Fruit fly (Drosophila melanogaster): Measurements from ENCODE around the gene brm.

- TF ChIP-seq psq (optimal IDR thresholded peaks at IDR 0.05) = no peak
- TF ChIP-seq Myc (optimal IDR thresholded peaks at IDR 0.05) = no peak
- no peak for TF ChIP-seq h (optimal IDR thresholded peaks at IDR 0.05)
- no peak for TF ChIP-seq insv (optimal IDR thresholded peaks at IDR 0.05)
- TF ChIP-seq Sin3A (optimal IDR thresholded peaks at IDR 0.05) = no peak
Measured at dm6 chr3L:15924319-15924718, 58.4 kb downstream of the brm start.

Measured in Kc167 (cell line).